Fruit fly (Drosophila melanogaster) Kc167 (cell line): ENCODE measurements around the gene CG13113.

Source experiments
- Myc ChIP-seq: fragments of >200 bp; optimal IDR thresholded peaks from 2 replicates; lab custom pipeline; 2017; ENCODE audit warnings: missing external identifiers
- h ChIP-seq: fragments of >200 bp; optimal IDR thresholded peaks from 3 replicates; lab custom pipeline; 2018; ENCODE audit warnings: missing external identifiers
- insv ChIP-seq: fragments of >200 bp; optimal IDR thresholded peaks from 3 replicates; lab custom pipeline; 2018; ENCODE audit warnings: missing external identifiers
- psq ChIP-seq: fragments of >200 bp; optimal IDR thresholded peaks from 2 replicates; lab custom pipeline; 2017; ENCODE audit warnings: missing external identifiers
- ttk ChIP-seq: sonication (Bioruptor generic); optimal IDR thresholded peaks from 2 replicates; lab custom pipeline; 2017; ENCODE audit warnings: missing external identifiers

DNA sequence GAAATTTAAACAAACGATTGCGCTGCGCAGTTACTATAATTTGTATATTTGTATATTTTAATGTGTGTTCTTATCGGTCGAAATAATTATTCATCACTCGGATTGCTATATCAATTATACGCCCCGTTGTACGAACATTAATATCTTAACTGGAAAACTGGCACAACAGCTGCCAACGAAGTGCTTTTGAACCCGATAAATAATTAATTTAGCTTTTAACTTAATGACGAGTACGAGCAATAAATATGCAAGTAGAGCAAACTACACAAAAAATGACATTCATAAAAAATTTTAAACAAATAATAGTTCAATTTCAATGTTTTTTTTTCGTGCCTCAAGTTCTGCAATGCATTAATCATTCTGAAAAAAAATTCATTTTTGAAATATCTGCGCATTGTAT lies 43.5 kb upstream of the CG13113 start:
- TF ChIP-seq Myc (lab: Kevin White, UChicago) (no peak), h (no peak), ttk (lab: Kevin White, UChicago) (no peak), psq (lab: Kevin White, UChicago) (no peak), insv (lab: Kevin White, UChicago) (no peak)
